Worm (Caenorhabditis elegans): Measurements from ENCODE around the gene him-4.
A peak's percentile ranks its signal among the peaks of the same experiment; 100 is the strongest.

him-4 gene

DNA sequence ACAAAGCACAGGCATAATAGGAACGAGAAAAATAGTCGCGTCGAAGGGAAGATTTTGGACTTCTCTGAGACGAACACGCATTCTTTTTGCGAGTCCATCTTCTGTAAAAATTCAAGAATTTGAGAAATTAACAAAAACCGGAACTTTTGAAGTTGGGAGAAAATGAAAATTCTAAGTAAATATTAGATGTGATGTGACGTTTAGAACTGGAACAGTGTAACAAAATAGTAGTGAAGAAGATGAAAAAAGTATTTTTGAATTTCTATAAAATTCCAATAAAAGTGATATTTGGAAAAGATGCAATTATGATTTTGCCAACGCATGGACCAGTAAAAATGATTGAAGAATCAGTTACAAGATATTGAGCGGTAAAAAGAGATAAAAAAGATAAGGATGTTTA lies 47.5 kb downstream of the him-4 start, which contains the start of gene slc-17.9:
TSS of gene slc-17.9 (minus strand) at position 101 of the 400 bp plus-strand sequence.
- TF ChIP-seq fos-1 (tag; optimal IDR thresholded peaks at IDR 0.05): no peak
- no peak for TF ChIP-seq lsy-12 (tag; optimal IDR thresholded peaks at IDR 0.05)
- no peak for TF ChIP-seq pqm-1 (tag; optimal IDR thresholded peaks at IDR 0.05)
- no peak for TF ChIP-seq nhr-77 (tag; optimal IDR thresholded peaks at IDR 0.05)
- no peak for TF ChIP-seq ceh-9 (tag; optimal IDR thresholded peaks at IDR 0.05)
- TF ChIP-seq daf-12 (tag; optimal IDR thresholded peaks at IDR 0.05): no peak
- no peak for TF ChIP-seq nhr-67 (tag; optimal IDR thresholded peaks at IDR 0.05)
- TF ChIP-seq jun-1 (tag; optimal IDR thresholded peaks at IDR 0.05): no peak
- TF ChIP-seq nhr-237 (tag; optimal IDR thresholded peaks at IDR 0.05): no peak
- TF ChIP-seq ceh-16 (tag; optimal IDR thresholded peaks at IDR 0.05): no peak
- no peak for TF ChIP-seq nhr-23 (tag; optimal IDR thresholded peaks at IDR 0.05)
- no peak for TF ChIP-seq egl-27 (tag; optimal IDR thresholded peaks at IDR 0.05)
- no peak for TF ChIP-seq nhr-11 (tag; optimal IDR thresholded peaks at IDR 0.05)
- no peak for TF ChIP-seq nhr-12 (tag; optimal IDR thresholded peaks at IDR 0.05)
- no peak for TF ChIP-seq nhr-28 (tag; optimal IDR thresholded peaks at IDR 0.05)
- no peak for TF ChIP-seq nhr-43 (tag; optimal IDR thresholded peaks at IDR 0.05; ENCODE audit: poor library complexity, severe bottlenecking)
- TF ChIP-seq pha-4 (tag; optimal IDR thresholded peaks at IDR 0.05): no peak
- no peak for TF ChIP-seq elt-1 (tag; optimal IDR thresholded peaks at IDR 0.05)
- TF ChIP-seq ceh-28 (tag; optimal IDR thresholded peaks at IDR 0.05): no peak
- TF ChIP-seq lin-15B (tag; optimal IDR thresholded peaks at IDR 0.05): no peak

DNA sequence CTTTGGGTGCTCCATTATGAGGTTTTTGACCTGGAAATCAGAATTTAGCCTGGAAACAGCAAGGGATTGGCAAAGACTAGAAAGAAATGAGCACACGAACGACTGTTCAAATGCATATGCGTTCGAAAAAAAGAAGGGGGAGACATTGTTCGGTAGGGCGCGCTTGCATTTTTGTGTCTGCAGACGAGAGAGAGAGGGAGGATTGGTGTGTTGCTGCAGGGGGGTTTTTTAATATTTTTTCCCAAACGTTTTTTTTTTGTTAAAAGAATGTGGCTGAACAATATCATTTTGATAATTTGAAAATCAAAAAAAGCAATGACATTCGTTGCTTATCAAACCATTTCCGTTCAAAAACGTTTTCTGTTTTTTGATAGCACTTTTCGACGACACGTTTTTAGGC lies 57.0 kb downstream of the him-4 start, which contains the start of gene T09B9.4:
TSS of gene T09B9.4 (minus strand) at position 30 of the 400 bp plus-strand sequence.
- TF ChIP-seq pqm-1 (tag; optimal IDR thresholded peaks at IDR 0.05) (no peak), skn-1 (tag; optimal IDR thresholded peaks at IDR 0.05) (no peak), fos-1 (tag; optimal IDR thresholded peaks at IDR 0.05) (no peak), lin-15B (tag; optimal IDR thresholded peaks at IDR 0.05) (peak; percentile 56), nfya-1 (tag; optimal IDR thresholded peaks at IDR 0.05; ENCODE audit: insufficient read depth) (peak; percentile 42), nhr-25 (tag; optimal IDR thresholded peaks at IDR 0.05) (peak; percentile 7), fkh-10 (GFP tag; optimal IDR thresholded peaks at IDR 0.05) (no peak), hmg-11 (tag; optimal IDR thresholded peaks at IDR 0.05) (peak; percentile 64), pha-4 (tag; optimal IDR thresholded peaks at IDR 0.05) (peak; percentile 48), tbx-2 (tag; optimal IDR thresholded peaks at IDR 0.05) (no peak), nhr-76 (tag; optimal IDR thresholded peaks at IDR 0.05) (no peak), elt-1 (tag; optimal IDR thresholded peaks at IDR 0.05) (no peak), nhr-77 (tag; optimal IDR thresholded peaks at IDR 0.05) (no peak), nhr-23 (tag; optimal IDR thresholded peaks at IDR 0.05) (no peak), elt-2 (tag; optimal IDR thresholded peaks at IDR 0.05) (peak; percentile 66), nhr-28 (tag; optimal IDR thresholded peaks at IDR 0.05) (no peak), mml-1 (tag; optimal IDR thresholded peaks at IDR 0.05) (no peak), egl-5 (tag; optimal IDR thresholded peaks at IDR 0.05) (no peak), eor-1 (tag; optimal IDR thresholded peaks at IDR 0.05) (no peak), ceh-9 (tag; optimal IDR thresholded peaks at IDR 0.05) (no peak), nhr-43 (tag; optimal IDR thresholded peaks at IDR 0.05; ENCODE audit: poor library complexity, severe bottlenecking) (no peak), ceh-82 (tag; optimal IDR thresholded peaks at IDR 0.05) (no peak), jun-1 (tag; optimal IDR thresholded peaks at IDR 0.05) (no peak), lin-39 (tag; optimal IDR thresholded peaks at IDR 0.05) (peak; percentile 17), snpc-4 (tag; optimal IDR thresholded peaks at IDR 0.05) (peak; percentile 15), ama-1 (optimal IDR thresholded peaks at IDR 0.05) (no peak), mdl-1 (tag; optimal IDR thresholded peaks at IDR 0.05) (no peak), ceh-16 (tag; optimal IDR thresholded peaks at IDR 0.05) (no peak), R02D3.7 (tag; optimal IDR thresholded peaks at IDR 0.05) (no peak), sea-2 (GFP tag; optimal IDR thresholded peaks at IDR 0.05) (no peak), unc-62 (GFP tag; optimal IDR thresholded peaks at IDR 0.05) (no peak), nhr-11 (tag; optimal IDR thresholded peaks at IDR 0.05) (no peak), zag-1 (tag; optimal IDR thresholded peaks at IDR 0.05) (no peak), fkh-2 (tag; optimal IDR thresholded peaks at IDR 0.05) (no peak), ztf-4 (tag; optimal IDR thresholded peaks at IDR 0.05) (no peak), elt-3 (tag; optimal IDR thresholded peaks at IDR 0.05) (no peak), ztf-11 (tag; optimal IDR thresholded peaks at IDR 0.05) (no peak), aly-2 (tag; optimal IDR thresholded peaks at IDR 0.05) (no peak), ceh-28 (tag; optimal IDR thresholded peaks at IDR 0.05) (no peak), daf-12 (tag; optimal IDR thresholded peaks at IDR 0.05) (no peak), nhr-12 (tag; optimal IDR thresholded peaks at IDR 0.05) (no peak), egl-27 (tag; optimal IDR thresholded peaks at IDR 0.05) (no peak), lsy-12 (tag; optimal IDR thresholded peaks at IDR 0.05) (no peak), ZK546.5 (tag; optimal IDR thresholded peaks at IDR 0.05) (no peak), nhr-237 (tag; optimal IDR thresholded peaks at IDR 0.05) (no peak), unc-39 (tag; optimal IDR thresholded peaks at IDR 0.05) (no peak), nhr-67 (tag; optimal IDR thresholded peaks at IDR 0.05) (no peak)

Measured in whole organism, L3 larva.